Worm (Caenorhabditis elegans) whole organism, L3 larva: Measurements from ENCODE around the gene unc-3.

Experiments
- R02D3.7 ChIP-seq: fragments of 150-350 bp; optimal IDR thresholded peaks from 2 replicates; lab custom pipeline; 2014; ENCODE audit warnings: missing biosample characterization, missing genetic modification characterization
- ZK546.5 ChIP-seq: sonication (generic microtip); optimal IDR thresholded peaks from 2 replicates; lab custom pipeline; 2017; ENCODE audit warnings: missing biosample characterization, missing genetic modification characterization
- aly-2 ChIP-seq: fragments of 150-350 bp; optimal IDR thresholded peaks from 2 replicates; lab custom pipeline; 2014; ENCODE audit warnings: missing biosample characterization, missing genetic modification characterization
- ama-1 ChIP-seq: fragments of 150-350 bp; optimal IDR thresholded peaks from 2 replicates; lab custom pipeline; 2018
- ceh-16 ChIP-seq: sonication (generic microtip); optimal IDR thresholded peaks from 2 replicates; lab custom pipeline; 2017; ENCODE audit warnings: missing biosample characterization, missing genetic modification characterization
- ceh-28 ChIP-seq: fragments of 150-350 bp; optimal IDR thresholded peaks from 2 replicates; lab custom pipeline; 2014; ENCODE audit warnings: missing biosample characterization, missing genetic modification reagents, missing genetic modification characterization
- ceh-82 ChIP-seq: fragments of 150-350 bp; optimal IDR thresholded peaks from 2 replicates; lab custom pipeline; 2014; ENCODE audit warnings: missing biosample characterization, missing genetic modification characterization
- ceh-9 ChIP-seq: sonication (generic microtip); optimal IDR thresholded peaks from 2 replicates; lab custom pipeline; 2018; ENCODE audit warnings: missing biosample characterization, missing genetic modification characterization
- daf-12 ChIP-seq: fragments of 150-350 bp; optimal IDR thresholded peaks from 2 replicates; lab custom pipeline; 2014; ENCODE audit warnings: missing biosample characterization, missing genetic modification reagents, missing genetic modification characterization
- egl-27 ChIP-seq: sonication (generic microtip); optimal IDR thresholded peaks from 4 replicates; lab custom pipeline; 2017; ENCODE audit warnings: missing biosample characterization, missing genetic modification reagents, missing genetic modification characterization
- elt-1 ChIP-seq: fragments of 150-350 bp; optimal IDR thresholded peaks from 2 replicates; lab custom pipeline; 2014; ENCODE audit warnings: missing biosample characterization, missing genetic modification characterization
- elt-2 ChIP-seq: sonication (generic microtip); optimal IDR thresholded peaks from 2 replicates; lab custom pipeline; 2016; ENCODE audit warnings: missing genetic modification reagents, mild to moderate bottlenecking, missing genetic modification characterization, missing compliant biosample characterization
- elt-3 ChIP-seq, 3 experiments: fragments of 150-350 bp in 1 of 3; sonication (generic microtip) in 2 of 3; optimal IDR thresholded peaks; 2 replicates in 2 of 3; 4 replicates in 1 of 3; lab custom pipeline; 2014 to 2017; ENCODE audit warnings: missing biosample characterization in 3 of 3, missing genetic modification characterization in 3 of 3
- eor-1 ChIP-seq, 2 experiments: fragments of 150-350 bp; optimal IDR thresholded peaks; 2 replicates each; lab custom pipeline; 2014 to 2018; ENCODE audit warnings: missing biosample characterization in 2 of 2, missing genetic modification characterization in 2 of 2
- fkh-10 ChIP-seq: sonication (generic microtip); optimal IDR thresholded peaks from 2 replicates; lab custom pipeline; 2017; ENCODE audit warnings: missing biosample characterization, missing genetic modification reagents, missing genetic modification characterization
- fkh-2 ChIP-seq: fragments of 150-350 bp; optimal IDR thresholded peaks from 2 replicates; lab custom pipeline; 2014; ENCODE audit warnings: missing biosample characterization, missing genetic modification reagents, missing genetic modification characterization
- fos-1 ChIP-seq: fragments of 150-350 bp; optimal IDR thresholded peaks from 2 replicates; lab custom pipeline; 2014; ENCODE audit warnings: missing biosample characterization, missing genetic modification characterization
- hmg-11 ChIP-seq: sonication (generic microtip); optimal IDR thresholded peaks from 2 replicates; lab custom pipeline; 2016; ENCODE audit warnings: missing genetic modification characterization, missing compliant biosample characterization
- jun-1 ChIP-seq: fragments of 150-350 bp; optimal IDR thresholded peaks from 2 replicates; lab custom pipeline; 2014; ENCODE audit warnings: missing biosample characterization, missing genetic modification reagents, missing genetic modification characterization
- lin-15B ChIP-seq: fragments of 150-350 bp; optimal IDR thresholded peaks from 2 replicates; lab custom pipeline; 2014; ENCODE audit warnings: missing biosample characterization, missing genetic modification characterization
- lin-39 ChIP-seq: fragments of 150-350 bp; optimal IDR thresholded peaks from 2 replicates; lab custom pipeline; 2018; ENCODE audit warnings: missing biosample characterization, missing genetic modification reagents, missing genetic modification characterization
- mdl-1 ChIP-seq: fragments of 150-350 bp; optimal IDR thresholded peaks from 2 replicates; lab custom pipeline; 2014; ENCODE audit warnings: missing biosample characterization, missing genetic modification characterization
- mml-1 ChIP-seq: fragments of 150-350 bp; sonication (generic microtip); optimal IDR thresholded peaks from 3 replicates; lab custom pipeline; 2014; ENCODE audit warnings: missing biosample characterization, missing genetic modification characterization
- nfya-1 ChIP-seq: sonication (generic microtip); optimal IDR thresholded peaks from 2 replicates; lab custom pipeline; 2017; ENCODE audit warnings: missing genetic modification characterization, mild to moderate bottlenecking, missing compliant biosample characterization, antibody characterized with exemption, moderate library complexity; ENCODE audit not compliant: insufficient read depth
- nhr-11 ChIP-seq: fragments of 150-350 bp; optimal IDR thresholded peaks from 2 replicates; lab custom pipeline; 2014; ENCODE audit warnings: missing biosample characterization, missing genetic modification characterization
- nhr-23 ChIP-seq: fragments of 150-350 bp; optimal IDR thresholded peaks from 2 replicates; lab custom pipeline; 2014; ENCODE audit warnings: missing biosample characterization, missing genetic modification reagents, missing genetic modification characterization
- nhr-237 ChIP-seq: fragments of 150-350 bp; optimal IDR thresholded peaks from 2 replicates; lab custom pipeline; 2014; ENCODE audit warnings: missing biosample characterization, missing genetic modification characterization
- nhr-25 ChIP-seq: sonication (generic microtip); optimal IDR thresholded peaks from 2 replicates; lab custom pipeline; 2017; ENCODE audit warnings: missing biosample characterization, missing genetic modification characterization
- nhr-28 ChIP-seq: fragments of 150-350 bp; optimal IDR thresholded peaks from 2 replicates; lab custom pipeline; 2014; ENCODE audit warnings: missing biosample characterization, missing genetic modification characterization
- nhr-43 ChIP-seq: sonication (generic microtip); optimal IDR thresholded peaks from 2 replicates; lab custom pipeline; 2016; ENCODE audit warnings: mild to moderate bottlenecking, missing genetic modification characterization, missing compliant biosample characterization; ENCODE audit not compliant: poor library complexity, severe bottlenecking
- nhr-67 ChIP-seq: fragments of 150-350 bp; optimal IDR thresholded peaks from 2 replicates; lab custom pipeline; 2014; ENCODE audit warnings: missing biosample characterization, missing genetic modification characterization
- nhr-76 ChIP-seq: fragments of 150-350 bp; sonication (generic microtip); optimal IDR thresholded peaks from 5 replicates; lab custom pipeline; 2014; ENCODE audit warnings: missing biosample characterization, missing genetic modification characterization
- nhr-77 ChIP-seq: fragments of 150-350 bp; optimal IDR thresholded peaks from 2 replicates; lab custom pipeline; 2014; ENCODE audit warnings: missing biosample characterization, missing genetic modification characterization
- pha-4 ChIP-seq: fragments of 150-350 bp; optimal IDR thresholded peaks from 2 replicates; lab custom pipeline; 2014; ENCODE audit warnings: missing biosample characterization, missing genetic modification reagents, missing genetic modification characterization
- pqm-1 ChIP-seq: fragments of 150-350 bp; optimal IDR thresholded peaks from 2 replicates; lab custom pipeline; 2017; ENCODE audit warnings: missing biosample characterization, missing genetic modification characterization, inconsistent platforms
- sea-2 ChIP-seq: fragments of 150-350 bp; sonication (generic microtip); optimal IDR thresholded peaks from 4 replicates; lab custom pipeline; 2014; ENCODE audit warnings: missing biosample characterization, missing genetic modification reagents, missing genetic modification characterization
- skn-1 ChIP-seq: fragments of 150-350 bp; optimal IDR thresholded peaks from 2 replicates; lab custom pipeline; 2014; ENCODE audit warnings: missing biosample characterization, missing genetic modification characterization
- snpc-4 ChIP-seq: fragments of 150-350 bp; optimal IDR thresholded peaks from 2 replicates; lab custom pipeline; 2014; ENCODE audit warnings: missing biosample characterization, missing genetic modification characterization
- tbx-2 ChIP-seq: sonication (generic microtip); optimal IDR thresholded peaks from 2 replicates; lab custom pipeline; 2016; ENCODE audit warnings: mild to moderate bottlenecking, missing genetic modification characterization, missing compliant biosample characterization
- unc-39 ChIP-seq: sonication (generic microtip); optimal IDR thresholded peaks from 4 replicates; lab custom pipeline; 2017; ENCODE audit warnings: missing biosample characterization, missing genetic modification characterization
- unc-62 ChIP-seq: fragments of 150-350 bp; sonication (generic microtip); optimal IDR thresholded peaks from 4 replicates; lab custom pipeline; 2014; ENCODE audit warnings: missing biosample characterization, missing genetic modification reagents, missing genetic modification characterization
- zag-1 ChIP-seq: fragments of 150-350 bp; optimal IDR thresholded peaks from 2 replicates; lab custom pipeline; 2014; ENCODE audit warnings: missing biosample characterization, missing genetic modification characterization
- ztf-11 ChIP-seq: fragments of 150-350 bp; optimal IDR thresholded peaks from 2 replicates; lab custom pipeline; 2014; ENCODE audit warnings: missing biosample characterization, missing genetic modification characterization
- ztf-4 ChIP-seq: fragments of 150-350 bp; optimal IDR thresholded peaks from 2 replicates; lab custom pipeline; 2014; ENCODE audit warnings: missing biosample characterization, missing genetic modification characterization

unc-3 gene

DNA sequence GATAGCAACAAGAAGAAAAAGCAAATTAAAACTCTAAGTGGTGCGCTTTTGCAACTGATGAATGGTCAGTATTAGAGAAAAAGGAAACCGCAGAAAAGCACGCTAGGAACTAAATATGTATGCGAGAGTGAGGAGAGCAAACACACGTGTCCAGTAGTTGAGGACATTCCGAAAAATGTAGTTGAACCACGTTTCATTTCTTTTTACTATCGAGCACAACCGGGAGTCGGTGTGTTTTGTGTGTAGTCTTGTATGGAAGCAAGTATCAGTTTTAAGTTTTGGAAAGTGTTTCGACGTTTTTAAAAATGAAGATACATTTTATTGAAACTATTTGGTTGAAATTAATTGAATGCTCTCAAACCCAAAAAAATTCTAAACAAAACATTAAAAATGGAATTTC lies 33.3 kb upstream of the unc-3 start, which contains the start of gene C05G5.1:
Gene C05G5.1, minus strand, starts transcription at position 101 of the 400 bp plus-strand sequence.
- TF ChIP-seq nhr-11 (tag; lab: Kevin White, UChicago) (no peak), snpc-4 (tag; lab: Kevin White, UChicago) (no peak), nhr-77 (tag; lab: Kevin White, UChicago) (no peak), nhr-23 (tag; lab: Kevin White, UChicago) (no peak), aly-2 (no peak), R02D3.7 (tag; lab: Kevin White, UChicago) (no peak), ztf-4 (no peak)
- TF ChIP-seq, all 47 proteins: peak for 0

DNA sequence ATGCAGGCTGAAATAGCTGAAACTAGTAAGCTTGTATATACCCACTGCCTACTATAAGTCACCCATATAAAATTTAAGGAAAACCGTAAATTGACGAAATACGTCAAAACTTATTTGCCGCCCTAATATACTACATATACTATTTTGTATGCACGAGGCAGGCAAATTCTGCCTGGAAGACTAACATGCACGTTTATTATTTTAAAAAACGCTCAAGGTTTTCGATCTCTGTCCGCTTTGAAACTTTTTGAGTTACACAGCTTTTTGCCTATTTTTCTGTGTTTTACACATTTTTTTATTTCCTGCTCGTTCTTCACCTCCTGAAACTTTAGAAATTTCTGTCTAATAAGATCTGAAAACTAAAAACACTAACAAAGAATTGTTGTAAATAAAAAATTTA lies 30.1 kb upstream of the unc-3 start:
- TF ChIP-seq ztf-11 (no peak), nhr-23 (tag; lab: Kevin White, UChicago) (peak; percentile 27), ama-1 (lab: Kevin White, UChicago) (peak; percentile 13), pha-4 (tag; lab: Kevin White, UChicago) (peak; percentile 20), unc-62 (GFP tag; lab: Kevin White, UChicago) (no peak), tbx-2 (tag; lab: Kevin White, UChicago) (peak; percentile 55), ceh-16 (tag; lab: Kevin White, UChicago) (no peak), lin-15B (tag; lab: Kevin White, UChicago) (no peak), aly-2 (no peak), ceh-82 (tag; lab: Kevin White, UChicago) (peak; percentile 45), unc-39 (tag; lab: Kevin White, UChicago) (no peak), nhr-67 (tag; lab: Kevin White, UChicago) (no peak)

DNA sequence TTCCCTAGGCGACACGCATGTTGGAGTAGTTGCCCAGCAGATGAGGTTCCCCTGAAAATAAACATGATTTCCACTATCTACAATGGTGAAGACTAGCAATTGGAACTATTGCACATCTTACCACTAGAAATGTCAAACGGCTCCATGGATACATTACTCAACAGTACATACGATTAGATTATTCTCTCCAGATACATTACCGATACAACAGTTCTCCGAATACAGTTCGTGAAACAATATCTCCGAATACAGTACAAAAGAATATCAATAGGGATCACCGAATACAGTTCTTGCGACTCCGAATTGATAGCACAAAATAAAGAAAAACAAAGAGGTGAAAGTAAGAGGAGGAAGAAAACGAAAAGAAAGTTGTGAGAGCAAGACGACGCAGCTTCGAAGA lies 29.6 kb upstream of the unc-3 start, which contains the start of gene C05G5.7:
Gene C05G5.7, minus strand, starts transcription at position 1 of the 400 bp plus-strand sequence.
- TF ChIP-seq ama-1 (lab: Kevin White, UChicago) (peak; percentile 7), daf-12 (no peak), fos-1 (tag; lab: Kevin White, UChicago) (no peak), nhr-76 (tag; lab: Kevin White, UChicago) (no peak), fkh-2 (no peak)

DNA sequence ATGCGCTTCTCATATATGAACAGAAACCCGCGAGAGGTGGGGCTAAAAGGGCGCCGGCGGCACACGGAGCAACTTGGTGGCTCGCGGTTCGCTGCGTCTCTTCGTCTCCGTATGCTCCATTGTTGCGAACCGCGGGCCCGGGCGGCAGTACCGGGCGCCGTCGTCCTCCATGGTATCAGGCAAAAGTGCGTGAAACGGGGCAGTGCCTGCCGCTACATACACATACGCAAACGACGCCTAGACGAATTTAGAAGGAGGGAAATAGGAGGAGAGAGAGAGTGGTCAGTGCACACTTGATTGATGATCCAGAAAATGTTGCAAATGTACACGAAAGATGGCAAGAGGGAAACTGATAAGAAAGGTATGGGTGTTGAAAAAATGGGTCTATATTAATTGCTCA lies 28.8 kb upstream of the unc-3 start:
- TF ChIP-seq egl-27 (tag; lab: Kevin White, UChicago): no peak
- peak; percentile 5 for TF ChIP-seq pha-4 (tag; lab: Kevin White, UChicago)
- TF ChIP-seq nhr-77 (tag; lab: Kevin White, UChicago): no peak
- TF ChIP-seq elt-3 (tag; optimal IDR thresholded peaks at IDR 0.05; lab: Kevin White, UChicago): no peak
- no peak for TF ChIP-seq fkh-2
- TF ChIP-seq aly-2: no peak
- TF ChIP-seq nfya-1 (tag; lab: Kevin White, UChicago): peak; percentile 62
- no peak for TF ChIP-seq nhr-237 (tag; lab: Kevin White, UChicago)
- no peak for TF ChIP-seq ceh-82 (tag; lab: Kevin White, UChicago)
- no peak for TF ChIP-seq nhr-23 (tag; lab: Kevin White, UChicago)
- no peak for TF ChIP-seq skn-1 (tag; lab: Kevin White, UChicago)
- peak; percentile 85 for TF ChIP-seq hmg-11
- peak; percentile 82 for TF ChIP-seq snpc-4 (tag; lab: Kevin White, UChicago)
- no peak for TF ChIP-seq zag-1
- TF ChIP-seq ZK546.5 (tag; lab: Kevin White, UChicago): no peak
- TF ChIP-seq mdl-1 (tag; lab: Kevin White, UChicago): no peak
- no peak for TF ChIP-seq unc-39 (tag; lab: Kevin White, UChicago)
- TF ChIP-seq sea-2 (GFP tag; lab: Kevin White, UChicago): no peak
- peak; percentile 89 for TF ChIP-seq lin-39 (tag; lab: Kevin White, UChicago)
- TF ChIP-seq daf-12: no peak
- no peak for TF ChIP-seq fkh-10
- TF ChIP-seq elt-1 (tag; lab: Kevin White, UChicago): no peak
- TF ChIP-seq nhr-43 (tag; lab: Kevin White, UChicago): no peak
- no peak for TF ChIP-seq ceh-16 (tag; lab: Kevin White, UChicago)
- TF ChIP-seq ama-1 (lab: Kevin White, UChicago): no peak
- TF ChIP-seq tbx-2 (tag; lab: Kevin White, UChicago): peak; percentile 21
- no peak for TF ChIP-seq nhr-28
- no peak for TF ChIP-seq nhr-76 (tag; lab: Kevin White, UChicago)
- no peak for TF ChIP-seq eor-1 (tag; optimal IDR thresholded peaks at IDR 0.05; lab: Kevin White, UChicago)
- TF ChIP-seq nhr-25: no peak
- TF ChIP-seq lin-15B (tag; lab: Kevin White, UChicago): peak; percentile 42
- TF ChIP-seq ceh-28 (tag; lab: Kevin White, UChicago): no peak
- no peak for TF ChIP-seq ztf-11
- TF ChIP-seq ceh-9 (tag; lab: Kevin White, UChicago): no peak
- TF ChIP-seq mml-1 (tag; lab: Kevin White, UChicago): no peak
- TF ChIP-seq fos-1 (tag; lab: Kevin White, UChicago): no peak
- TF ChIP-seq R02D3.7 (tag; lab: Kevin White, UChicago): no peak
- TF ChIP-seq ztf-4: no peak
- peak; percentile 39 for TF ChIP-seq pqm-1
- TF ChIP-seq unc-62 (GFP tag; lab: Kevin White, UChicago): no peak
- TF ChIP-seq nhr-11 (tag; lab: Kevin White, UChicago): no peak
- peak; percentile 15 for TF ChIP-seq elt-2 (tag; lab: Kevin White, UChicago)
- no peak for TF ChIP-seq jun-1 (tag; lab: Kevin White, UChicago)
